Worm (Caenorhabditis elegans): ENCODE data around the gene sqst-2.

sqst-2 gene

DNA sequence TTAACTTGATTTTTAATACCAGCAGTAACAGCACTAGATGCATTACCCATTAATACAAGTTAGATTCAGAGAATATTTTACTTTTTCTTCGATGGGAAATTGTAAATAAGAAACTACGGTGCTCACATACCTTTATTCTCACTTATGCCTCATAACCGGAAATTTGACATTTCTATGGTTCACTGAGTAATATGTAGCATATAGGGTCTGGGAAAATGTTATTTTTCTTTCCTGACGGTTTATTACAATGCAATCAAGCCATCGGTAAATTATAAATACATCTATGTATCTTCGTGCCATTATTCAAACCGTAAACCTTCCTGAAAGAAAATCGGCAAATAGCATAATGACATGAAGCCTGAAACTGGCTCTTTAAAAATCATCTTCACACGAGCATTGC is 3.9 kb upstream of the sqst-2 start, which contains the start of gene ocr-4:
TSS of gene ocr-4 (minus strand) at position 101 of the 400 bp plus-strand sequence.
- TF ChIP-seq madf-2 (tag; optimal IDR thresholded peaks at IDR 0.05) (no peak), ama-1 (optimal IDR thresholded peaks at IDR 0.05) (no peak), hlh-6 (tag; optimal IDR thresholded peaks at IDR 0.05) (no peak), pha-2 (tag; optimal IDR thresholded peaks at IDR 0.05) (no peak), ceh-30 (tag; optimal IDR thresholded peaks at IDR 0.05) (no peak), ceh-18 (tag; optimal IDR thresholded peaks at IDR 0.05) (no peak), C38D4.7 (GFP tag; optimal IDR thresholded peaks at IDR 0.05) (no peak), unc-42 (tag; optimal IDR thresholded peaks at IDR 0.05) (no peak), dve-1 (tag; optimal IDR thresholded peaks at IDR 0.05) (no peak), nhr-11 (tag; optimal IDR thresholded peaks at IDR 0.05) (no peak), hlh-13 (GFP tag; optimal IDR thresholded peaks at IDR 0.05) (no peak), ceh-2 (tag; optimal IDR thresholded peaks at IDR 0.05) (no peak), ttx-3 (tag; optimal IDR thresholded peaks at IDR 0.05) (no peak), unc-55 (GFP tag; optimal IDR thresholded peaks at IDR 0.05) (no peak), ceh-14 (tag; optimal IDR thresholded peaks at IDR 0.05) (no peak), ceh-34 (tag; optimal IDR thresholded peaks at IDR 0.05) (no peak), mec-3 (tag; optimal IDR thresholded peaks at IDR 0.05; ENCODE audit: borderline replicate concordance) (no peak), ceh-45 (GFP tag; IDR thresholded peaks at IDR 0.05) (no peak), ref-2 (tag; optimal IDR thresholded peaks at IDR 0.05) (no peak)

DNA sequence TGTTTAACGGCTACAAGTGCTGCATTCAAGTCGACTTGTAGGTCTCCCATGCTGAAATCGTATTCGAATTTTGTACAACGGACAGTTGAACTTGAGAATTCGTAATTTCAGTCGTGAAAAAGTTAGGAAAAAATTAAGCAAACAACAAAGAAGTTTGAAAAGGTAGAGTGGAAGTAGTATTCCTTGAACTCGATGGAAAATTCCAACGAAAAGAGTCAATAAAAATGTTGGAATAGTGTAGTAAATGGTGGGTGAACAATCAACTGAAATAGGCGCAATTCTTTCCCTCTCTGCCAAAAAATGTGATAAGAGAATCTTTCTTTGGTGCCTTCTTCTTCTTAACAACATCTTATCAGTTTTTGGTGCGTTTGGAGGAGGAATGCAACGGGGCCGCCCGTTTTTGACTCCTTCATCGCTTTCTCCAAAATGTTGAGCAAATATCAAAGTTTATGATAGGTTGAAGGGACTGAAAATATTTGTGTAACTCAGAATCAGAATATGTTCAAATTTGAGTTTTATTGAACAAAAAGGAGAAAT is 2.1 kb downstream of the sqst-2 start, which contains the start of gene ifo-1:
TSS of gene ifo-1 (minus strand) at position 51 of the 537 bp plus-strand sequence.
- peak; percentile 86 for TF ChIP-seq elt-2 (tag; optimal IDR thresholded peaks at IDR 0.05)
- no peak for TF ChIP-seq hlh-8 (tag; optimal IDR thresholded peaks at IDR 0.05)

DNA sequence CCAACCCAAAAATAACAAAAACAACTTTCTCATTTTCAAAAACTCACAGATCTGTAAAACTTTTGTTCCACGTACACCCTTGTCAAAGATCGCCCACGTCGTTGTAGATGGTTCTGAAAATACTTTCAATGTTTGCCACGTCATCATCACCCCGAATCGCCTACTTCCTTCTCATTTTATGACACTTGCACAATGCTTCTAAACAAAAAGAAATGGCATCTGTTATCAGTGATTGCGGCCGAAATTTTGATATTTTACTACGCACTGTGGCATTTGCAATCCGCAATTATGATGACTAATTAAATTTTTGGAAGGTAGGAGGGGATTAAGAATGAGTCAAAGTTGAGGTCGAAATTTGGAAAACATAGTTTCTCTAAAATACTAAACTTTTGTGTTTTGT is 3.1 kb downstream of the sqst-2 start:
- no peak for TF ChIP-seq tbx-7 (tag; optimal IDR thresholded peaks at IDR 0.05)
- TF ChIP-seq mec-3 (tag; optimal IDR thresholded peaks at IDR 0.05; ENCODE audit: borderline replicate concordance) = no peak
- no peak for TF ChIP-seq ceh-31 (tag; optimal IDR thresholded peaks at IDR 0.05)

DNA sequence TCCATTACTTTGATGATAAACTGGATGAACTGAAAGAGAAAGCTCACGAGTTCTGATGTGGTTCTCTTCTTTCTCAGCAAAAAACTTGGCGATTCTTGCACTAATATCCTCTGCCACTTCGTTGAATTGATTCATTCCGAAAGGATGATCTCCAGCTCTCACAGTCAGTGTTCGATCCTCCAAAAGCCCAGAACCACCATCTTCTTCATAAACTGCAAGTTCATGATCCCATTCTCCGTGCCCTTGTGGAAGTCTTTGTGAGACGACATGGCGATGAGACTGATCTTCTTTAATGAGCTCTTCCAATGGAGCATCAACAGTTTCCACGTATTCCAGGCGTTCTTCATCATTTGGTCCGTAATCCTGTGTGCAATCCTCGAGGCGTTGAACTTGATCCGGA is 3.9 kb downstream of the sqst-2 start:
- no peak for TF ChIP-seq ztf-16 (tag; optimal IDR thresholded peaks at IDR 0.05)
- TF ChIP-seq fkh-6 (tag; optimal IDR thresholded peaks at IDR 0.05) = no peak
- TF ChIP-seq che-1 (tag; optimal IDR thresholded peaks at IDR 0.05) = no peak
- TF ChIP-seq pros-1 (tag; optimal IDR thresholded peaks at IDR 0.05) = no peak
- no peak for TF ChIP-seq dmd-4 (tag; optimal IDR thresholded peaks at IDR 0.05; ENCODE audit: borderline replicate concordance)
- no peak for TF ChIP-seq ceh-22 (tag; optimal IDR thresholded peaks at IDR 0.05)
- TF ChIP-seq nfya-1 (tag; optimal IDR thresholded peaks at IDR 0.05) = no peak
- TF ChIP-seq K02D7.2 (tag; optimal IDR thresholded peaks at IDR 0.05) = no peak
- no peak for TF ChIP-seq madf-2 (tag; optimal IDR thresholded peaks at IDR 0.05)
- no peak for TF ChIP-seq hlh-13 (GFP tag; optimal IDR thresholded peaks at IDR 0.05)
- no peak for TF ChIP-seq lin-11 (tag; optimal IDR thresholded peaks at IDR 0.05)
- no peak for TF ChIP-seq Y22D7AL.16 (tag; optimal IDR thresholded peaks at IDR 0.05)
- no peak for TF ChIP-seq ref-2 (tag; optimal IDR thresholded peaks at IDR 0.05)
- no peak for TF ChIP-seq sox-2 (GFP tag; IDR thresholded peaks at IDR 0.05)
- no peak for TF ChIP-seq ceh-31 (tag; optimal IDR thresholded peaks at IDR 0.05)
- no peak for TF ChIP-seq unc-55 (GFP tag; optimal IDR thresholded peaks at IDR 0.05)
- no peak for TF ChIP-seq ets-4 (tag; optimal IDR thresholded peaks at IDR 0.05)
- no peak for TF ChIP-seq ttx-3 (tag; optimal IDR thresholded peaks at IDR 0.05)
- TF ChIP-seq hlh-30 (tag; optimal IDR thresholded peaks at IDR 0.05; ENCODE audit: insufficient read depth) = no peak

DNA sequence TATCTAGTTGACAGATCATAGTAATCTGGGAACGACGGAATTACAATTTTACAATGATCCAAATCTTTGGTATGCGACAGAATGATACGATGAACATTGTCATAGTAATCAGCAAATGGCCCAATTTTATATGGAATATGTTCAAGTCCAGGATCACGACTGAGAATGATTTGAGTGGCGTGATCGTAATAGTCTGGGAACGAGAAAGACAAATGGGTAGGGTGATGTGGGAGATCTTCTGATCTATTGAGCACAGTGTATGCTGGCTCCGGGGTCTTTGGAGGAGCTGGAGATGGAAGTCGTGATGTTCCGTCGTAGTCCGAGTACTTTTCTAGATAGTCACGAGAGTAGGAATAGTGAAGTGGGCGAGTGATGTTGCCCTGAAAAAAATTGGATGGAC is 4.9 kb downstream of the sqst-2 start:
- TF ChIP-seq nhr-11 (tag; optimal IDR thresholded peaks at IDR 0.05) = no peak
- TF ChIP-seq pha-2 (tag; optimal IDR thresholded peaks at IDR 0.05) = no peak
- TF ChIP-seq fkh-6 (tag; optimal IDR thresholded peaks at IDR 0.05) = no peak
- TF ChIP-seq nfya-1 (tag; optimal IDR thresholded peaks at IDR 0.05) = no peak
